Fruit fly (Drosophila melanogaster) whole organism, prepupa: Measurements from ENCODE around the gene CG11768.

Experiments
- CG10631 ChIP-seq: fragments of 200-800 bp; sonication (Bioruptor generic); optimal IDR thresholded peaks from 2 replicates; lab custom pipeline; 2016; ENCODE audit warnings: missing biosample characterization, missing genetic modification characterization
- CG10669 ChIP-seq: fragments of 200-800 bp; sonication (Bioruptor generic); optimal IDR thresholded peaks from 3 replicates; lab custom pipeline; 2018; ENCODE audit warnings: missing biosample characterization, mild to moderate bottlenecking, missing genetic modification characterization, moderate library complexity
- CG11902 ChIP-seq: fragments of 200-800 bp; sonication (Bioruptor generic); optimal IDR thresholded peaks from 3 replicates; lab custom pipeline; 2016; ENCODE audit warnings: missing biosample characterization, missing genetic modification characterization
- CG1621 ChIP-seq: fragments of 200-800 bp; sonication (Bioruptor generic); optimal IDR thresholded peaks from 3 replicates; lab custom pipeline; 2018; ENCODE audit warnings: missing biosample characterization, mild to moderate bottlenecking, missing genetic modification characterization
- CG3032 ChIP-seq: fragments of 200-800 bp; optimal IDR thresholded peaks from 2 replicates; lab custom pipeline; 2019; ENCODE audit warnings: missing biosample characterization, mild to moderate bottlenecking, missing genetic modification characterization, moderate library complexity
- CG32006 ChIP-seq: fragments of 200-800 bp; sonication (Bioruptor generic); optimal IDR thresholded peaks from 3 replicates; lab custom pipeline; 2017; ENCODE audit warnings: missing biosample characterization, mild to moderate bottlenecking, missing genetic modification characterization
- CG3919 ChIP-seq: fragments of 200-800 bp; sonication (Bioruptor generic); optimal IDR thresholded peaks from 3 replicates; lab custom pipeline; 2016; ENCODE audit warnings: missing biosample characterization, missing genetic modification characterization
- CG4318 ChIP-seq: fragments of 200-800 bp; sonication (Bioruptor generic); optimal IDR thresholded peaks from 3 replicates; lab custom pipeline; 2017; ENCODE audit warnings: missing biosample characterization, mild to moderate bottlenecking, missing genetic modification characterization
- CG6163 ChIP-seq: fragments of 200-800 bp; sonication (Bioruptor generic); IDR thresholded peaks from 3 replicates; pipeline ENCODE4 v1.3.6; 2022; ENCODE audit warnings: missing biosample characterization, missing genetic modification characterization
- CG6792 ChIP-seq: fragments of 200-800 bp; sonication (Bioruptor generic); optimal IDR thresholded peaks from 3 replicates; lab custom pipeline; 2016; ENCODE audit warnings: missing biosample characterization, missing genetic modification characterization
- CG6808 ChIP-seq: fragments of 200-800 bp; sonication (Bioruptor generic); optimal IDR thresholded peaks from 3 replicates; lab custom pipeline; 2017; ENCODE audit warnings: missing biosample characterization, missing genetic modification characterization, mild to moderate bottlenecking, moderate library complexity, missing genetic modification reagents
- CG7368 ChIP-seq: fragments of 200-800 bp; sonication (Bioruptor generic); optimal IDR thresholded peaks from 3 replicates; lab custom pipeline; 2016; ENCODE audit warnings: missing biosample characterization, missing genetic modification characterization
- CG8119 ChIP-seq: fragments of 200-800 bp; sonication (Bioruptor generic); IDR thresholded peaks from 3 replicates; pipeline ENCODE4 v1.3.6; 2022; ENCODE audit warnings: missing biosample characterization, missing genetic modification characterization
- CG8319 ChIP-seq: fragments of 200-800 bp; sonication (Bioruptor generic); optimal IDR thresholded peaks from 3 replicates; lab custom pipeline; 2016; ENCODE audit warnings: missing biosample characterization, missing genetic modification characterization
- Eip75B ChIP-seq: fragments of 200-800 bp; sonication (Bioruptor generic); optimal IDR thresholded peaks from 3 replicates; lab custom pipeline; 2016; ENCODE audit warnings: missing biosample characterization, missing genetic modification characterization
- Eip78C ChIP-seq: fragments of 200-800 bp; sonication (Bioruptor generic); peaks from one replicate; lab custom pipeline; 2016; ENCODE audit warnings: missing biosample characterization, missing genetic modification characterization
- Ets21C ChIP-seq: fragments of 200-800 bp; sonication (Bioruptor generic); optimal IDR thresholded peaks from 3 replicates; lab custom pipeline; 2016; ENCODE audit warnings: missing biosample characterization, missing genetic modification characterization
- Ets96B ChIP-seq: fragments of 200-800 bp; optimal IDR thresholded peaks from 2 replicates; lab custom pipeline; 2019; ENCODE audit warnings: missing biosample characterization, mild to moderate bottlenecking, missing genetic modification characterization, moderate library complexity
- Gug ChIP-seq: fragments of 200-800 bp; sonication (Bioruptor generic); IDR thresholded peaks from 2 replicates; pipeline ENCODE4 v1.3.6; 2022; ENCODE audit warnings: missing biosample characterization, missing genetic modification characterization
- Hr39 ChIP-seq: fragments of 200-800 bp; sonication (Bioruptor generic); optimal IDR thresholded peaks from 2 replicates; lab custom pipeline; 2016; ENCODE audit warnings: missing biosample characterization, missing genetic modification characterization
- Lpt ChIP-seq: fragments of 200-800 bp; sonication (Bioruptor generic); optimal IDR thresholded peaks from 3 replicates; lab custom pipeline; 2016; ENCODE audit warnings: missing biosample characterization, missing genetic modification characterization
- Met ChIP-seq: fragments of 200-800 bp; sonication (Bioruptor generic); optimal IDR thresholded peaks from 3 replicates; lab custom pipeline; 2016; ENCODE audit warnings: missing biosample characterization, missing genetic modification characterization
- Smox ChIP-seq: fragments of 200-800 bp; sonication (Bioruptor generic); optimal IDR thresholded peaks from 3 replicates; lab custom pipeline; 2016; ENCODE audit warnings: missing biosample characterization, missing genetic modification characterization
- Sox15 ChIP-seq: fragments of 200-800 bp; sonication (Bioruptor generic); optimal IDR thresholded peaks from 3 replicates; lab custom pipeline; 2016; ENCODE audit warnings: missing biosample characterization, missing genetic modification characterization
- achi ChIP-seq: fragments of 200-800 bp; sonication (Bioruptor generic); optimal IDR thresholded peaks from 3 replicates; lab custom pipeline; 2016; ENCODE audit warnings: missing biosample characterization, missing genetic modification characterization
- dac ChIP-seq: fragments of 200-800 bp; sonication (Bioruptor generic); optimal IDR thresholded peaks from 2 replicates; lab custom pipeline; 2017; ENCODE audit warnings: missing biosample characterization, mild to moderate bottlenecking, missing genetic modification characterization
- dsx ChIP-seq: fragments of 200-800 bp; optimal IDR thresholded peaks from 3 replicates; lab custom pipeline; 2019; ENCODE audit warnings: missing biosample characterization, mild to moderate bottlenecking, missing genetic modification characterization, moderate library complexity; ENCODE audit not compliant: poor library complexity, severe bottlenecking
- eg ChIP-seq: fragments of 200-800 bp; sonication (Bioruptor generic); IDR thresholded peaks from 3 replicates; pipeline ENCODE4 v1.3.6; 2022; ENCODE audit warnings: missing biosample characterization, missing genetic modification characterization
- esn ChIP-seq: fragments of 200-800 bp; sonication (Bioruptor generic); optimal IDR thresholded peaks from 2 replicates; lab custom pipeline; 2016; ENCODE audit warnings: missing biosample characterization, mild to moderate bottlenecking, missing genetic modification characterization, moderate library complexity
- fd59A ChIP-seq: fragments of 200-800 bp; sonication (Bioruptor generic); optimal IDR thresholded peaks from 2 replicates; lab custom pipeline; 2017; ENCODE audit warnings: missing biosample characterization, mild to moderate bottlenecking, missing genetic modification characterization, missing genetic modification reagents
- fd85E ChIP-seq: fragments of 200-800 bp; sonication (Bioruptor generic); optimal IDR thresholded peaks from 3 replicates; lab custom pipeline; 2016; ENCODE audit warnings: missing biosample characterization, missing genetic modification characterization
- fkh ChIP-seq: fragments of 200-800 bp; sonication (Bioruptor generic); optimal IDR thresholded peaks from 3 replicates; lab custom pipeline; 2017; ENCODE audit warnings: missing biosample characterization, mild to moderate bottlenecking, missing genetic modification characterization, moderate library complexity
- salr ChIP-seq, 2 experiments: fragments of 200-800 bp; sonication (Bioruptor generic); optimal IDR thresholded peaks; 3 replicates each; lab custom pipeline; 2016 to 2018; ENCODE audit warnings: missing biosample characterization in 2 of 2, missing genetic modification characterization in 2 of 2, mild to moderate bottlenecking in 1 of 2
- spab ChIP-seq: fragments of 200-800 bp; sonication (Bioruptor generic); optimal IDR thresholded peaks from 2 replicates; lab custom pipeline; 2017; ENCODE audit warnings: missing biosample characterization, mild to moderate bottlenecking, missing genetic modification characterization, missing genetic modification reagents
- ss ChIP-seq, 2 experiments: fragments of 200-800 bp; sonication (Bioruptor generic); optimal IDR thresholded peaks; 2 replicates in 1 of 2; 3 replicates in 1 of 2; lab custom pipeline; 2017 to 2018; ENCODE audit warnings: mild to moderate bottlenecking in 2 of 2, missing biosample characterization in 2 of 2, missing genetic modification characterization in 2 of 2, moderate library complexity in 1 of 2
- svp ChIP-seq: fragments of 200-800 bp; sonication (Bioruptor generic); peaks from one replicate; lab custom pipeline; 2016; ENCODE audit warnings: missing biosample characterization, missing genetic modification characterization

CG11768 gene

dm6 chr3R:8744198-8744597, 23.8 kb downstream of the CG11768 start (continued):
- TF ChIP-seq Eip78C (GFP tag; lab: Kevin White, UChicago) (peak; percentile 30), CG6163 (GFP tag; lab: Robert Waterston, UW) (peak; percentile 70), fd59A (no peak), salr (GFP tag; optimal IDR thresholded peaks at IDR 0.05; lab: Kevin White, UChicago) (no peak), Ets21C (peak; percentile 35), CG3032 (tag; lab: Kevin White, UChicago) (no peak), spab (peak; percentile 2), dsx (GFP tag; lab: Kevin White, UChicago) (no peak), fkh (GFP tag; lab: Kevin White, UChicago) (no peak), CG4318 (GFP tag; lab: Kevin White, UChicago) (no peak), eg (peak; percentile 72; the same call in 2 of the 3 replicates)
- TF ChIP-seq, all 60 proteins: peak for 39

dm6 chr3R:8742661-8743060, 25.3 kb downstream of the CG11768 start:
- TF ChIP-seq Gug (no peak), Eip78C (GFP tag; lab: Kevin White, UChicago) (peak; percentile 15)

DNA sequence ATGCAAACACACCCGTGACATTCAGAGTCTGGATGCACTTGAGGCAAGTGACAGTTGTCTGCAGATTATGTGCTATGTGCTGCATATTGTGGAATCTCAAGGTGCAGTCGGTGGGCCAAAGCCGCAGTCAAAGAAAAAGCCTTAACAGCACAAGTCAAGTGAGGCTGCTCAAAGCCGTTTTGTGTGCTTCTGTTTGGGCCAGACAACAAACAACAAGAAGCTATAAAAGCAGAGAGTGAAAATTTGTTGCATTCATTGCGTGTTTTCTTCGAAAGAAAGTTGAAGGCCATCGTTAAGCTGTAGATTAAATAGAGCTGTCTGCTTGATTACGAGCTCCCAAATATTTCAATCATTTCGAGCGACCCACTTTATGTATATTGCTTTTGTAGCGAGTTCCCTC, 26.1 kb downstream of the CG11768 start:
- no peak for TF ChIP-seq Hr39 (GFP tag; lab: Kevin White, UChicago)
- TF ChIP-seq Eip78C (GFP tag; lab: Kevin White, UChicago): peak; percentile 21
- TF ChIP-seq esn: no peak

dm6 chr3R:8741248-8741647, 26.8 kb downstream of the CG11768 start:
- TF ChIP-seq Ets96B (tag; lab: Kevin White, UChicago) (no peak), CG8119 (no peak), Lpt (GFP tag; lab: Kevin White, UChicago) (no peak), spab (no peak), CG6808 (GFP tag; lab: Kevin White, UChicago) (no peak), Sox15 (no peak), salr (GFP tag; optimal IDR thresholded peaks at IDR 0.05; lab: Kevin White, UChicago) (no peak), achi (GFP tag; lab: Kevin White, UChicago) (no peak), dsx (GFP tag; lab: Kevin White, UChicago) (no peak), Eip75B (no peak), fd85E (GFP tag; lab: Kevin White, UChicago) (no peak), dac (no peak), CG1621 (tag; lab: Kevin White, UChicago) (no peak), CG3919 (no peak), Smox (GFP tag; lab: Kevin White, UChicago) (no peak), CG7368 (no peak), CG6792 (GFP tag; lab: Kevin White, UChicago) (no peak)

DNA sequence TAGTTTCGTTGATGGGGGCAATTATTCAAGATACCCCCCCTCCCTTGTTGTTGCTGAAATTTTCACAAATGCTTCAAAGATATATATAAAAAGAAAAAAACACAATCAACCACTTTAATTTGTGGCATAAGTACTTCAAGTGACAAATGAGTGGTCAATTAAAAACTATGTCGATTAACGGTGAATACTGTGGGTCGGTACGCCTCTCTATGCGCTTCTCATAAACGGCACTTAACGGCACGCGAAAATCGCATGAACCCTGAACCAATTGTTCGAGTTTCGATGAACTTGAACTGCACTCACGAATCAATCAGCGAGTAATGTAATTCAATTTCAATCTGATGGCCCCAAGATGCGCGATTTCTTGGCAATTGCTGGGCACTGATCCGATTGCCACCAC, 27.9 kb downstream of the CG11768 start:
- TF ChIP-seq svp (GFP tag; lab: Kevin White, UChicago) (peak; percentile 74), CG6808 (GFP tag; lab: Kevin White, UChicago) (no peak)

DNA sequence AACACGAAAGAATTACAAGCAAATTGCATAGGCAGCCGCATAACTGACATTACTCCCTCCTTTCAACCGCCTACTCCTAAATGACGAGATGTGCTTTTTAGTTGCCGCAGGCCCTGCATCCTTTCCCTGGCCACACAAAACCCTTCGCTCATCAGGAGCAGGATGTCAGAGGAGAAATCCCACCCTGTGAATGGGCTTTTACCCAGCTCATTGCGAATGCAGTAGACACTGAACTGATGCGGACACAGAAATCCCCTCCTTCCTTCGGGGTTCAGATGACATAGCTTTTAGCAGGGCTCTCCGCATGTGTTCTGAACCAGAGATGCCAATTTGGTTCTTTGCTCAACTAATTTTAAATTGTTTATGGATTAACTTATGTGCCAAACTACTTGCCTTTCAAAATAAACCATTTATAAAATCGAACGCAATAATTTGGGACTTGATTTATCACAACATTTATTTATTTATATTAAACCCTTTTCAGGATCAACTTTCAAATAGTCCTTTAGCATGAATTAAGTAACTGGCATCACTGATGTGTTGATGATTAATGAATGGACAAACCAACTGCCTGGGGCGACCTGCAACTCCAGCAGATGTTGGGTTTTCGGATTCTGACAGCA, 28.7 kb downstream of the CG11768 start:
- TF ChIP-seq CG32006 (GFP tag; lab: Kevin White, UChicago): no peak
- TF ChIP-seq Gug: no peak
- no peak for TF ChIP-seq fd85E (GFP tag; lab: Kevin White, UChicago)
- peak; percentile 3 for TF ChIP-seq achi (GFP tag; lab: Kevin White, UChicago)
- TF ChIP-seq esn: peak; percentile 33
- TF ChIP-seq CG7368: no peak
- no peak for TF ChIP-seq Hr39 (GFP tag; lab: Kevin White, UChicago)
- peak; percentile 48 for TF ChIP-seq Ets96B (tag; lab: Kevin White, UChicago)
- TF ChIP-seq CG8119: no peak
- TF ChIP-seq Eip78C (GFP tag; lab: Kevin White, UChicago): peak; percentile 16
- no peak for TF ChIP-seq CG8319 (GFP tag; lab: Kevin White, UChicago)
- TF ChIP-seq CG6792 (GFP tag; lab: Kevin White, UChicago): no peak
- TF ChIP-seq svp (GFP tag; lab: Kevin White, UChicago): peak; percentile 48
- TF ChIP-seq spab: peak; percentile 6
- peak; percentile 6 for TF ChIP-seq CG10669 (GFP tag; lab: Kevin White, UChicago)
- TF ChIP-seq CG10631: no peak
- TF ChIP-seq CG6808 (GFP tag; lab: Kevin White, UChicago): peak; percentile 27
- peak; percentile 24 for TF ChIP-seq Met (GFP tag; lab: Kevin White, UChicago)
- TF ChIP-seq CG11902 (GFP tag; lab: Kevin White, UChicago): no peak
- peak; percentile 27 for TF ChIP-seq Eip75B
- no peak for TF ChIP-seq CG1621 (tag; lab: Kevin White, UChicago)
- peak in 1 of 2 experiments; percentile 25 for TF ChIP-seq ss (GFP tag; optimal IDR thresholded peaks at IDR 0.05; lab: Kevin White, UChicago)
